Worm (Caenorhabditis elegans) whole organism, L4 larva: ENCODE measurements around the gene timp-1.

Experiments used
- F26F4.8 ChIP-seq: fragments of 200-800 bp; sonication (Bioruptor generic); conservative IDR thresholded peaks from 2 replicates; pipeline ENCODE4 v1.3.6; 2022; ENCODE audit warnings: missing genetic modification characterization, missing compliant biosample characterization
- F37D6.2 ChIP-seq: sonication (generic microtip); optimal IDR thresholded peaks from 2 replicates; lab custom pipeline; 2016; ENCODE audit warnings: mild to moderate bottlenecking, missing genetic modification characterization, missing compliant biosample characterization
- Y105C5A.15 ChIP-seq: fragments of 200-800 bp; sonication (Bioruptor generic); IDR thresholded peaks from 2 replicates; pipeline ENCODE4 v1.3.6; 2022; ENCODE audit warnings: missing genetic modification characterization, missing compliant biosample characterization
- ZK337.2 ChIP-seq: fragments of 200-800 bp; sonication (Bioruptor generic); IDR thresholded peaks from 2 replicates; pipeline ENCODE4 v1.3.6; 2022; ENCODE audit warnings: missing genetic modification reagents, missing genetic modification characterization, missing compliant biosample characterization
- aly-2 ChIP-seq: sonication (generic microtip); optimal IDR thresholded peaks from 2 replicates; lab custom pipeline; 2018; ENCODE audit warnings: missing biosample characterization, missing genetic modification characterization
- arid-1 ChIP-seq: fragments of 200-800 bp; sonication (Bioruptor generic); conservative IDR thresholded peaks from 2 replicates; pipeline ENCODE4 v1.3.6; 2022; ENCODE audit warnings: missing genetic modification reagents, missing genetic modification characterization, missing compliant biosample characterization
- attf-4 ChIP-seq: sonication (generic microtip); optimal IDR thresholded peaks from 3 replicates; lab custom pipeline; 2017; ENCODE audit warnings: missing biosample characterization, missing genetic modification characterization
- ceh-44 ChIP-seq: fragments of 200-800 bp; sonication (Bioruptor generic); IDR thresholded peaks from 2 replicates; pipeline ENCODE4 v1.3.6; 2022; ENCODE audit warnings: missing genetic modification reagents, missing genetic modification characterization, missing compliant biosample characterization
- daf-16 ChIP-seq, 3 experiments: sonication (generic microtip); optimal IDR thresholded peaks; 2 replicates each; lab custom pipeline; 2016 to 2017; ENCODE audit warnings: missing genetic modification characterization in 3 of 3, missing genetic modification reagents in 3 of 3, mild to moderate bottlenecking in 2 of 3, missing compliant biosample characterization in 2 of 3, missing biosample characterization in 1 of 3, moderate library complexity in 1 of 3
- dmd-6 ChIP-seq: fragments of 200-800 bp; sonication (Bioruptor generic); IDR thresholded peaks from 2 replicates; pipeline ENCODE4 v1.3.6; 2022; ENCODE audit warnings: missing genetic modification reagents, missing genetic modification characterization, missing compliant biosample characterization
- dmd-8 ChIP-seq: fragments of 200-800 bp; sonication (Bioruptor generic); IDR thresholded peaks from 2 replicates; pipeline ENCODE4 v1.3.6; 2022; ENCODE audit warnings: missing genetic modification characterization, missing compliant biosample characterization
- dmd-9 ChIP-seq: fragments of 200-800 bp; sonication (Bioruptor generic); IDR thresholded peaks from 2 replicates; pipeline ENCODE4 v1.3.6; 2022; ENCODE audit warnings: missing genetic modification reagents, missing genetic modification characterization, missing compliant biosample characterization
- egl-43 ChIP-seq: fragments of 200-800 bp; sonication (Bioruptor generic); IDR thresholded peaks from 2 replicates; pipeline ENCODE4 v1.3.6; 2022; ENCODE audit warnings: missing genetic modification reagents, missing genetic modification characterization, missing compliant biosample characterization
- fkh-10 ChIP-seq: fragments of 150-350 bp; optimal IDR thresholded peaks from 2 replicates; lab custom pipeline; 2014; ENCODE audit warnings: missing biosample characterization, missing genetic modification reagents, missing genetic modification characterization
- fos-1 ChIP-seq: fragments of 150-350 bp; optimal IDR thresholded peaks from 2 replicates; lab custom pipeline; 2014; ENCODE audit warnings: missing biosample characterization, missing genetic modification characterization
- hif-1 ChIP-seq, 2 experiments: sonication (generic microtip); optimal IDR thresholded peaks; 2 replicates each; lab custom pipeline; 2016 to 2017; ENCODE audit warnings: missing compliant biosample characterization in 2 of 2, missing genetic modification characterization in 2 of 2, missing genetic modification reagents in 2 of 2, missing genotype in 2 of 2, mild to moderate bottlenecking in 1 of 2
- hlh-30 ChIP-seq: sonication (generic microtip); optimal IDR thresholded peaks from 2 replicates; lab custom pipeline; 2017; ENCODE audit warnings: antibody characterized with exemption, mild to moderate bottlenecking, missing genetic modification characterization, missing compliant biosample characterization; ENCODE audit not compliant: insufficient read depth
- jun-1 ChIP-seq: fragments of 150-350 bp; optimal IDR thresholded peaks from 2 replicates; lab custom pipeline; 2014; ENCODE audit warnings: missing biosample characterization, missing genetic modification reagents, missing genetic modification characterization
- lin-15B ChIP-seq: fragments of 150-350 bp; sonication (generic microtip); optimal IDR thresholded peaks from 3 replicates; lab custom pipeline; 2014; ENCODE audit warnings: missing biosample characterization, missing genetic modification characterization
- lin-39 ChIP-seq: fragments of 150-350 bp; optimal IDR thresholded peaks from 2 replicates; lab custom pipeline; 2014; ENCODE audit warnings: missing biosample characterization, missing genetic modification reagents, missing genetic modification characterization
- mdl-1 ChIP-seq, 2 experiments: fragments of 150-350 bp in 1 of 2; sonication (generic microtip) in 1 of 2; optimal IDR thresholded peaks; 2 replicates each; lab custom pipeline; 2014 to 2017; ENCODE audit warnings: missing biosample characterization in 2 of 2, missing genetic modification characterization in 2 of 2
- mep-1 ChIP-seq: fragments of 150-350 bp; sonication (generic microtip); optimal IDR thresholded peaks from 3 replicates; lab custom pipeline; 2014; ENCODE audit warnings: missing biosample characterization, missing genetic modification characterization
- nhr-102 ChIP-seq: sonication (generic microtip); optimal IDR thresholded peaks from 2 replicates; lab custom pipeline; 2016; ENCODE audit warnings: mild to moderate bottlenecking, missing genetic modification characterization, moderate library complexity, missing compliant biosample characterization
- nhr-25 ChIP-seq: sonication (generic microtip); optimal IDR thresholded peaks from 2 replicates; lab custom pipeline; 2017; ENCODE audit warnings: missing genetic modification characterization, mild to moderate bottlenecking, missing compliant biosample characterization, antibody characterized with exemption, moderate library complexity, borderline replicate concordance; ENCODE audit not compliant: insufficient read depth
- nhr-28 ChIP-seq: fragments of 150-350 bp; optimal IDR thresholded peaks from 2 replicates; lab custom pipeline; 2014; ENCODE audit warnings: missing biosample characterization, missing genetic modification characterization
- nhr-6 ChIP-seq: fragments of 150-350 bp; optimal IDR thresholded peaks from 2 replicates; lab custom pipeline; 2014; ENCODE audit warnings: missing biosample characterization, missing genetic modification characterization
- nhr-77 ChIP-seq: fragments of 150-350 bp; optimal IDR thresholded peaks from 2 replicates; lab custom pipeline; 2014; ENCODE audit warnings: missing biosample characterization, missing genetic modification characterization
- pha-4 ChIP-seq, 2 experiments: fragments of 150-350 bp in 1 of 2; fragments of 200-800 bp in 1 of 2; sonication (Bioruptor generic) in 1 of 2; IDR thresholded peaks in 1 of 2; optimal IDR thresholded peaks in 1 of 2; 2 replicates each; pipeline versions ENCODE4 v1.3.6 to Lab custom; 2014 to 2022; ENCODE audit warnings: missing genetic modification characterization in 2 of 2, missing genetic modification reagents in 2 of 2, missing biosample characterization in 1 of 2, missing compliant biosample characterization in 1 of 2
- pqm-1 ChIP-seq: sonication (generic microtip); optimal IDR thresholded peaks from 2 replicates; lab custom pipeline; 2017; ENCODE audit warnings: missing biosample characterization, missing genetic modification characterization
- rbr-2 ChIP-seq: sonication (generic microtip); optimal IDR thresholded peaks from 2 replicates; lab custom pipeline; 2016; ENCODE audit warnings: missing genotype, missing genetic modification characterization, missing compliant biosample characterization
- snpc-4 ChIP-seq: fragments of 150-350 bp; optimal IDR thresholded peaks from 2 replicates; lab custom pipeline; 2014; ENCODE audit warnings: missing biosample characterization, missing genetic modification characterization
- spr-1 ChIP-seq: sonication (generic microtip); optimal IDR thresholded peaks from 2 replicates; lab custom pipeline; 2016; ENCODE audit warnings: mild to moderate bottlenecking, missing genetic modification characterization, missing compliant biosample characterization
- zag-1 ChIP-seq: fragments of 150-350 bp; optimal IDR thresholded peaks from 2 replicates; lab custom pipeline; 2014; ENCODE audit warnings: missing biosample characterization, missing genetic modification characterization
- zfp-3 ChIP-seq: fragments of 200-800 bp; sonication (Bioruptor generic); conservative IDR thresholded peaks from 2 replicates; pipeline ENCODE4 v1.3.6; 2022; ENCODE audit warnings: missing genetic modification reagents, missing genetic modification characterization, missing compliant biosample characterization

timp-1 gene

ce11 chrV:8206931-8207330 lies at the start of gene timp-1:
Gene timp-1 (plus strand): TSS chrV:8207235.
- TF ChIP-seq attf-4, result no peak
- no peak for TF ChIP-seq jun-1 (tag; lab: Kevin White, UChicago)
- TF ChIP-seq fos-1, result no peak
- TF ChIP-seq pha-4 (GFP tag; IDR thresholded peaks at IDR 0.05; lab: Robert Waterston, UW), result no peak
- TF ChIP-seq pha-4 (tag; optimal IDR thresholded peaks at IDR 0.05; lab: Kevin White, UChicago), result no peak
- TF ChIP-seq nhr-102 (tag; lab: Kevin White, UChicago), result no peak
- no peak for TF ChIP-seq F37D6.2 (tag; lab: Kevin White, UChicago)
- TF ChIP-seq spr-1, result no peak
- no peak for TF ChIP-seq rbr-2
- TF ChIP-seq nhr-25, result no peak
- TF ChIP-seq, all 104 proteins: peak for 0

ce11 chrV:8157446-8157845 lies 49.6 kb upstream of the timp-1 start, which contains the start of gene sul-2:
Gene sul-2 (plus strand): TSS chrV:8157746.
- no peak for TF ChIP-seq nhr-6 (tag; lab: Kevin White, UChicago)
- no peak for TF ChIP-seq zfp-3 (GFP tag; lab: Robert Waterston, UW)
- no peak for TF ChIP-seq F26F4.8 (GFP tag; lab: Robert Waterston, UW)
- no peak for TF ChIP-seq dmd-8 (GFP tag; lab: Robert Waterston, UW)
- no peak for TF ChIP-seq hif-1 (tag; optimal IDR thresholded peaks at IDR 0.05; lab: Kevin White, UChicago)
- TF ChIP-seq dmd-9 (GFP tag; lab: Robert Waterston, UW), result no peak
- no peak for TF ChIP-seq snpc-4 (tag; lab: Kevin White, UChicago)
- no peak for TF ChIP-seq mep-1 (tag; lab: Kevin White, UChicago)
- no peak for TF ChIP-seq ceh-44 (GFP tag; lab: Robert Waterston, UW)
- TF ChIP-seq ZK337.2, result no peak
- TF ChIP-seq aly-2 (tag; lab: Kevin White, UChicago), result no peak
- TF ChIP-seq mdl-1 (tag; optimal IDR thresholded peaks at IDR 0.05; lab: Kevin White, UChicago), result no peak
- no peak for TF ChIP-seq arid-1 (GFP tag; lab: Robert Waterston, UW)

ce11 chrV:8159629-8160028 lies 47.4 kb upstream of the timp-1 start, which contains the start of gene F20D6.6:
Gene F20D6.6 (plus strand): TSS chrV:8159929.
- no peak for TF ChIP-seq lin-39 (tag; lab: Kevin White, UChicago)
- TF ChIP-seq fkh-10 (GFP tag; lab: Kevin White, UChicago), result no peak
- no peak for TF ChIP-seq daf-16 (GFP tag; optimal IDR thresholded peaks at IDR 0.05; lab: Kevin White, UChicago)
- no peak for TF ChIP-seq daf-16 (tag; optimal IDR thresholded peaks at IDR 0.05; lab: Kevin White, UChicago)

ce11 chrV:8161699-8162098 lies 45.3 kb upstream of the timp-1 start, which contains the start of gene F20D6.5:
Gene F20D6.5 (plus strand): TSS chrV:8161957.
- TF ChIP-seq fos-1 (no peak), nhr-77 (peak; percentile 25), pqm-1 (tag; lab: Kevin White, UChicago) (peak; percentile 48), lin-15B (tag; lab: Kevin White, UChicago) (no peak), daf-16 (GFP tag; optimal IDR thresholded peaks at IDR 0.05; lab: Kevin White, UChicago) (no peak), daf-16 (tag; optimal IDR thresholded peaks at IDR 0.05; lab: Kevin White, UChicago) (peak; percentile 70), egl-43 (GFP tag; lab: Robert Waterston, UW) (no peak), nhr-28 (tag; lab: Kevin White, UChicago) (peak; percentile 58), dmd-6 (GFP tag; lab: Robert Waterston, UW) (peak; percentile 67), hlh-30 (tag; lab: Kevin White, UChicago) (no peak), zag-1 (tag; lab: Kevin White, UChicago) (no peak), Y105C5A.15 (no peak)
